Worm (Caenorhabditis elegans) whole organism, L3 larva: ENCODE data around the gene Y49E10.30.

ENCODE experiments used
- R02D3.7 ChIP-seq: fragments of 150-350 bp; optimal IDR thresholded peaks from 2 replicates; lab custom pipeline; 2014; ENCODE audit warnings: missing biosample characterization, missing genetic modification characterization
- ZK546.5 ChIP-seq: sonication (generic microtip); optimal IDR thresholded peaks from 2 replicates; lab custom pipeline; 2017; ENCODE audit warnings: missing biosample characterization, missing genetic modification characterization
- ama-1 ChIP-seq: fragments of 150-350 bp; optimal IDR thresholded peaks from 2 replicates; lab custom pipeline; 2018
- ceh-16 ChIP-seq: sonication (generic microtip); optimal IDR thresholded peaks from 2 replicates; lab custom pipeline; 2017; ENCODE audit warnings: missing biosample characterization, missing genetic modification characterization
- ceh-28 ChIP-seq: fragments of 150-350 bp; optimal IDR thresholded peaks from 2 replicates; lab custom pipeline; 2014; ENCODE audit warnings: missing biosample characterization, missing genetic modification reagents, missing genetic modification characterization
- ceh-82 ChIP-seq: fragments of 150-350 bp; optimal IDR thresholded peaks from 2 replicates; lab custom pipeline; 2014; ENCODE audit warnings: missing biosample characterization, missing genetic modification characterization
- ceh-9 ChIP-seq: sonication (generic microtip); optimal IDR thresholded peaks from 2 replicates; lab custom pipeline; 2018; ENCODE audit warnings: missing biosample characterization, missing genetic modification characterization
- daf-12 ChIP-seq: fragments of 150-350 bp; optimal IDR thresholded peaks from 2 replicates; lab custom pipeline; 2014; ENCODE audit warnings: missing biosample characterization, missing genetic modification reagents, missing genetic modification characterization
- egl-27 ChIP-seq: sonication (generic microtip); optimal IDR thresholded peaks from 4 replicates; lab custom pipeline; 2017; ENCODE audit warnings: missing biosample characterization, missing genetic modification reagents, missing genetic modification characterization
- elt-1 ChIP-seq: fragments of 150-350 bp; optimal IDR thresholded peaks from 2 replicates; lab custom pipeline; 2014; ENCODE audit warnings: missing biosample characterization, missing genetic modification characterization
- elt-2 ChIP-seq: sonication (generic microtip); optimal IDR thresholded peaks from 2 replicates; lab custom pipeline; 2016; ENCODE audit warnings: missing genetic modification reagents, mild to moderate bottlenecking, missing genetic modification characterization, missing compliant biosample characterization
- eor-1 ChIP-seq, 2 experiments: fragments of 150-350 bp; optimal IDR thresholded peaks; 2 replicates each; lab custom pipeline; 2014 to 2018; ENCODE audit warnings: missing biosample characterization in 2 of 2, missing genetic modification characterization in 2 of 2
- fkh-10 ChIP-seq: sonication (generic microtip); optimal IDR thresholded peaks from 2 replicates; lab custom pipeline; 2017; ENCODE audit warnings: missing biosample characterization, missing genetic modification reagents, missing genetic modification characterization
- fkh-2 ChIP-seq: fragments of 150-350 bp; optimal IDR thresholded peaks from 2 replicates; lab custom pipeline; 2014; ENCODE audit warnings: missing biosample characterization, missing genetic modification reagents, missing genetic modification characterization
- fos-1 ChIP-seq: fragments of 150-350 bp; optimal IDR thresholded peaks from 2 replicates; lab custom pipeline; 2014; ENCODE audit warnings: missing biosample characterization, missing genetic modification characterization
- hmg-11 ChIP-seq: sonication (generic microtip); optimal IDR thresholded peaks from 2 replicates; lab custom pipeline; 2016; ENCODE audit warnings: missing genetic modification characterization, missing compliant biosample characterization
- lin-15B ChIP-seq: fragments of 150-350 bp; optimal IDR thresholded peaks from 2 replicates; lab custom pipeline; 2014; ENCODE audit warnings: missing biosample characterization, missing genetic modification characterization
- lin-39 ChIP-seq: fragments of 150-350 bp; optimal IDR thresholded peaks from 2 replicates; lab custom pipeline; 2018; ENCODE audit warnings: missing biosample characterization, missing genetic modification reagents, missing genetic modification characterization
- lsy-12 ChIP-seq: sonication (generic microtip); optimal IDR thresholded peaks from 2 replicates; lab custom pipeline; 2016; ENCODE audit warnings: mild to moderate bottlenecking, missing genetic modification characterization, missing compliant biosample characterization
- mdl-1 ChIP-seq: fragments of 150-350 bp; optimal IDR thresholded peaks from 2 replicates; lab custom pipeline; 2014; ENCODE audit warnings: missing biosample characterization, missing genetic modification characterization
- mml-1 ChIP-seq: fragments of 150-350 bp; sonication (generic microtip); optimal IDR thresholded peaks from 3 replicates; lab custom pipeline; 2014; ENCODE audit warnings: missing biosample characterization, missing genetic modification characterization
- nfya-1 ChIP-seq: sonication (generic microtip); optimal IDR thresholded peaks from 2 replicates; lab custom pipeline; 2017; ENCODE audit warnings: missing genetic modification characterization, mild to moderate bottlenecking, missing compliant biosample characterization, antibody characterized with exemption, moderate library complexity; ENCODE audit not compliant: insufficient read depth
- nhr-11 ChIP-seq: fragments of 150-350 bp; optimal IDR thresholded peaks from 2 replicates; lab custom pipeline; 2014; ENCODE audit warnings: missing biosample characterization, missing genetic modification characterization
- nhr-12 ChIP-seq: fragments of 150-350 bp; optimal IDR thresholded peaks from 2 replicates; lab custom pipeline; 2014; ENCODE audit warnings: missing biosample characterization, missing genetic modification characterization
- nhr-23 ChIP-seq: fragments of 150-350 bp; optimal IDR thresholded peaks from 2 replicates; lab custom pipeline; 2014; ENCODE audit warnings: missing biosample characterization, missing genetic modification reagents, missing genetic modification characterization
- nhr-25 ChIP-seq: sonication (generic microtip); optimal IDR thresholded peaks from 2 replicates; lab custom pipeline; 2017; ENCODE audit warnings: missing biosample characterization, missing genetic modification characterization
- nhr-28 ChIP-seq: fragments of 150-350 bp; optimal IDR thresholded peaks from 2 replicates; lab custom pipeline; 2014; ENCODE audit warnings: missing biosample characterization, missing genetic modification characterization
- nhr-43 ChIP-seq: sonication (generic microtip); optimal IDR thresholded peaks from 2 replicates; lab custom pipeline; 2016; ENCODE audit warnings: mild to moderate bottlenecking, missing genetic modification characterization, missing compliant biosample characterization; ENCODE audit not compliant: poor library complexity, severe bottlenecking
- nhr-67 ChIP-seq: fragments of 150-350 bp; optimal IDR thresholded peaks from 2 replicates; lab custom pipeline; 2014; ENCODE audit warnings: missing biosample characterization, missing genetic modification characterization
- pha-4 ChIP-seq: fragments of 150-350 bp; optimal IDR thresholded peaks from 2 replicates; lab custom pipeline; 2014; ENCODE audit warnings: missing biosample characterization, missing genetic modification reagents, missing genetic modification characterization
- pqm-1 ChIP-seq: fragments of 150-350 bp; optimal IDR thresholded peaks from 2 replicates; lab custom pipeline; 2017; ENCODE audit warnings: missing biosample characterization, missing genetic modification characterization, inconsistent platforms
- skn-1 ChIP-seq: fragments of 150-350 bp; optimal IDR thresholded peaks from 2 replicates; lab custom pipeline; 2014; ENCODE audit warnings: missing biosample characterization, missing genetic modification characterization
- snpc-4 ChIP-seq: fragments of 150-350 bp; optimal IDR thresholded peaks from 2 replicates; lab custom pipeline; 2014; ENCODE audit warnings: missing biosample characterization, missing genetic modification characterization
- tbx-2 ChIP-seq: sonication (generic microtip); optimal IDR thresholded peaks from 2 replicates; lab custom pipeline; 2016; ENCODE audit warnings: mild to moderate bottlenecking, missing genetic modification characterization, missing compliant biosample characterization
- unc-39 ChIP-seq: sonication (generic microtip); optimal IDR thresholded peaks from 4 replicates; lab custom pipeline; 2017; ENCODE audit warnings: missing biosample characterization, missing genetic modification characterization
- unc-62 ChIP-seq: fragments of 150-350 bp; sonication (generic microtip); optimal IDR thresholded peaks from 4 replicates; lab custom pipeline; 2014; ENCODE audit warnings: missing biosample characterization, missing genetic modification reagents, missing genetic modification characterization
- zag-1 ChIP-seq: fragments of 150-350 bp; optimal IDR thresholded peaks from 2 replicates; lab custom pipeline; 2014; ENCODE audit warnings: missing biosample characterization, missing genetic modification characterization

Y49E10.30 gene

DNA sequence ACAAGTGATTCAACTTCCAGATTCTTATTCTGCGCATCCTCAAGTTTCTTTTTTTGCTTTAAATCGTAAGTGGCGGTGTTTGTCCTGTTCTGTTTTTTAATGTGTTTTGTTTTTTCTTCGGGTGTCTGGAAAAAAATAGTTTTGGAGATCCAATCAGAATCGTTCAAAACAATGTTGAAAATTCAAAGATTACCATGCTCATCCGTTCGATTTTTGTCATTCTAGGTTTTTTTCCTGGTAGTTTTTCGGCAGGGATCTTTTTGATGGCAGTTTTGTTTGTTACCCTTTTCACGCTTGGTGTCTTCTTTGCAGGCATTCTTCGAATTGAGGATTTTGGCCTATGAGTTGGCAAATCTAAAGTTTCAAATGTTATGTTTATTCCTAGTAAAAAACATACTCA lies 30.1 kb upstream of the Y49E10.30 start:
- TF ChIP-seq egl-27 (tag; lab: Kevin White, UChicago) = no peak
- no peak for TF ChIP-seq ceh-9 (tag; lab: Kevin White, UChicago)
- TF ChIP-seq fos-1 (tag; lab: Kevin White, UChicago) = no peak
- TF ChIP-seq nhr-25 (tag; lab: Kevin White, UChicago) = no peak
- no peak for TF ChIP-seq unc-39 (tag; lab: Kevin White, UChicago)
- TF ChIP-seq daf-12 = no peak
- TF ChIP-seq nfya-1 = no peak

DNA sequence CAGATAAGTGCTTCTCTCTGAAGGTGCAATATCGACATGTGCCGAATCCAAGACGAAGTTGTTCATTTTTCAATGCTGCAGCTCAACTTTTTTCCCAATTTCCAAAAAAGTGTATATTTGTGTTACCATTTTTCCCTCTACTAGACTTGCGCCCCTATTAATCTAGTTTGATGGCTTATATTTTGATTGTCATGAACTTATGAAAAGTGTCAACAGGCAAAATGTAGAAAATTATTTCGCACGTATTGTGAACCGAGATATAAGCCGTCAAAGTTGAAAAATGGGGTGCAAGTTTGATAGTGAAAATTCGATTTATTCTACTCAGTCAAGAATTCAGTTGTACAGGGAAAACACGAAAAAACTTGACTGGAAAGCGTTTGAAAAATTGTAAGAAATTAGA lies 28.2 kb upstream of the Y49E10.30 start, which contains the start of gene Y75B8A.32:
TSS of gene Y75B8A.32 (minus strand) at position 101 of the 400 bp plus-strand sequence.
- TF ChIP-seq nhr-43 (tag; lab: Kevin White, UChicago) (no peak), snpc-4 (no peak), ceh-82 (tag; lab: Kevin White, UChicago) (no peak), ceh-28 (tag; lab: Kevin White, UChicago) (no peak), nhr-25 (tag; lab: Kevin White, UChicago) (no peak), ceh-16 (tag; lab: Kevin White, UChicago) (no peak), elt-1 (tag; lab: Kevin White, UChicago) (no peak), nhr-67 (no peak), nhr-28 (tag; lab: Kevin White, UChicago) (no peak), fkh-10 (GFP tag; lab: Kevin White, UChicago) (no peak)

DNA sequence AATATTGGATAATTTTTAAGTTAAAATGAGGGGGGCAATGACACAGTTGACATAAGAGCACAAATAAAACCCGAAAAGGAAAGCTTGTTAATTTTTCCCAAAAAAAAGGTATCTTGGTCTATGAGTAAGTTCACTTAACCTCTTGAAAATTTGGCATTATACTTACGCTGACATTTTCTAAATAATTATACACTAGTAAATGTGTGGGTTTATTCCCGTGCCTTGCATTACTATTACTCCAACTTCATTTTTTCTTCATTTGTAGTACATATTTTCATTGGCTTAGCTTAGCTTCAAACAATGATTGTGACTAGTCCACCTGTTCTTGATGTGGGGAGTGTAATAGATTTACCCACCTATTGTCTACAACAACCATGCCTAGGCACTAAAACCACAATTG lies 27.4 kb upstream of the Y49E10.30 start, which contains the start of gene Y75B8A.34:
TSS of gene Y75B8A.34 (plus strand) at position 301 of the 400 bp plus-strand sequence.
- TF ChIP-seq nhr-11 (no peak), elt-1 (tag; lab: Kevin White, UChicago) (no peak), elt-2 (no peak), fkh-10 (GFP tag; lab: Kevin White, UChicago) (no peak)

- peak; percentile 21 for TF ChIP-seq nhr-23 (tag; lab: Kevin White, UChicago)
- TF ChIP-seq ama-1 (lab: Kevin White, UChicago) = peak; percentile 63
- TF ChIP-seq nfya-1 = no peak
- peak; percentile 29 for TF ChIP-seq elt-2
These were observed 19.6 kb upstream of the Y49E10.30 start, which contains the start of gene Y75B8A.33 for ce11 chrIII:12366989-12367557. Gene Y75B8A.33, minus strand, starts transcription at chrIII:12367373.

ce11 chrIII:12367891-12368290 lies 18.8 kb upstream of the Y49E10.30 start:
- TF ChIP-seq tbx-2 (tag; lab: Kevin White, UChicago) (no peak), fkh-2 (tag; lab: Kevin White, UChicago) (no peak), ZK546.5 (tag; lab: Kevin White, UChicago) (no peak), mml-1 (tag; lab: Kevin White, UChicago) (no peak), pha-4 (tag; lab: Kevin White, UChicago) (no peak)

ce11 chrIII:12368462-12369306 lies 18.0 kb upstream of the Y49E10.30 start, which contains the start of gene his-72:
Gene his-72, minus strand, starts transcription at chrIII:12369050.
- no peak for TF ChIP-seq eor-1 (tag; optimal IDR thresholded peaks at IDR 0.05; lab: Kevin White, UChicago)
- TF ChIP-seq fkh-10 (GFP tag; lab: Kevin White, UChicago) = no peak
- TF ChIP-seq nhr-23 (tag; lab: Kevin White, UChicago) = no peak
- no peak for TF ChIP-seq nhr-28 (tag; lab: Kevin White, UChicago)
- TF ChIP-seq mml-1 (tag; lab: Kevin White, UChicago) = no peak
- TF ChIP-seq hmg-11 (tag; lab: Kevin White, UChicago) = no peak
- TF ChIP-seq ceh-9 (tag; lab: Kevin White, UChicago) = no peak
- TF ChIP-seq ama-1 (lab: Kevin White, UChicago) = peak; percentile 90
- peak; percentile 40 for TF ChIP-seq nhr-25 (tag; lab: Kevin White, UChicago)
- peak; percentile 25 for TF ChIP-seq tbx-2 (tag; lab: Kevin White, UChicago)
- peak; percentile 91 for TF ChIP-seq lin-39
- peak; percentile 3 for TF ChIP-seq pqm-1 (tag; lab: Kevin White, UChicago)
- peak; percentile 14 for TF ChIP-seq elt-2
- no peak for TF ChIP-seq skn-1
- no peak for TF ChIP-seq nhr-67
- no peak for TF ChIP-seq fkh-2 (tag; lab: Kevin White, UChicago)
- no peak for TF ChIP-seq unc-62
- no peak for TF ChIP-seq daf-12
- TF ChIP-seq ZK546.5 (tag; lab: Kevin White, UChicago) = no peak
- peak; percentile 3 for TF ChIP-seq ceh-28 (tag; lab: Kevin White, UChicago)
- no peak for TF ChIP-seq mdl-1 (tag; lab: Kevin White, UChicago)
- no peak for TF ChIP-seq ceh-82 (tag; lab: Kevin White, UChicago)
- TF ChIP-seq lsy-12 (tag; lab: Kevin White, UChicago) = peak; percentile 56
- peak; percentile 44 for TF ChIP-seq pha-4 (tag; lab: Kevin White, UChicago)
- no peak for TF ChIP-seq zag-1
- TF ChIP-seq nfya-1 = peak; percentile 60
- no peak for TF ChIP-seq nhr-12 (tag; lab: Kevin White, UChicago)
- TF ChIP-seq elt-1 (tag; lab: Kevin White, UChicago) = no peak
- TF ChIP-seq lin-15B (tag; lab: Kevin White, UChicago) = peak; percentile 54
- TF ChIP-seq R02D3.7 (tag; lab: Kevin White, UChicago) = no peak
- no peak for TF ChIP-seq ceh-16 (tag; lab: Kevin White, UChicago)
